Worm (Caenorhabditis elegans) whole organism, young adult: ENCODE measurements around the gene C06B3.6.

Source experiments
- B0261.1 ChIP-seq: sonication (generic microtip); optimal IDR thresholded peaks from 2 replicates; lab custom pipeline; 2016; ENCODE audit warnings: mild to moderate bottlenecking, missing genetic modification characterization, moderate library complexity, missing compliant biosample characterization
- C06A6.2 ChIP-seq: fragments of 200-800 bp; sonication (Bioruptor generic); conservative IDR thresholded peaks from 2 replicates; pipeline ENCODE4 v1.3.6; 2022; ENCODE audit warnings: missing genetic modification characterization, missing compliant biosample characterization
- C17E4.6 ChIP-seq: fragments of 200-800 bp; sonication (Bioruptor generic); IDR thresholded peaks from 2 replicates; pipeline ENCODE4 v1.3.6; 2022; ENCODE audit warnings: missing genetic modification reagents, missing genetic modification characterization, missing compliant biosample characterization
- D2030.7 ChIP-seq: fragments of 200-800 bp; sonication (Bioruptor generic); IDR thresholded peaks from 2 replicates; pipeline ENCODE4 v1.3.6; 2022; ENCODE audit warnings: missing genetic modification reagents, missing genetic modification characterization, missing compliant biosample characterization
- F22D6.2 ChIP-seq: sonication (generic microtip); optimal IDR thresholded peaks from 2 replicates; lab custom pipeline; 2016; ENCODE audit warnings: mild to moderate bottlenecking, missing genetic modification characterization, missing compliant biosample characterization
- F37B4.10 ChIP-seq: fragments of 200-800 bp; sonication (Bioruptor generic); IDR thresholded peaks from 2 replicates; pipeline ENCODE4 v1.3.6; 2022; ENCODE audit warnings: missing genetic modification characterization, missing compliant biosample characterization
- F39B2.1 ChIP-seq: fragments of 200-800 bp; sonication (Bioruptor generic); IDR thresholded peaks from 2 replicates; pipeline ENCODE4 v1.3.6; 2022; ENCODE audit warnings: missing genetic modification reagents, missing genetic modification characterization, missing compliant biosample characterization
- K11D2.4 ChIP-seq: fragments of 200-800 bp; sonication (Bioruptor generic); IDR thresholded peaks from 2 replicates; pipeline ENCODE4 v1.3.6; 2022; ENCODE audit warnings: missing genetic modification reagents, missing genetic modification characterization, missing compliant biosample characterization
- K12H6.12 ChIP-seq: fragments of 200-800 bp; sonication (Bioruptor generic); optimal IDR thresholded peaks from 2 replicates; lab custom pipeline; 2018; ENCODE audit warnings: mild to moderate bottlenecking, missing genetic modification characterization, missing compliant biosample characterization
- Y56A3A.18 ChIP-seq: fragments of 200-800 bp; sonication (Bioruptor generic); IDR thresholded peaks from 2 replicates; pipeline ENCODE4 v1.3.6; 2022; ENCODE audit warnings: missing genetic modification reagents, missing genetic modification characterization, missing compliant biosample characterization
- Y95B8A.8 ChIP-seq: fragments of 200-800 bp; sonication (Bioruptor generic); IDR thresholded peaks from 2 replicates; pipeline ENCODE4 v1.3.6; 2022; ENCODE audit warnings: missing genetic modification reagents, missing genetic modification characterization, missing compliant biosample characterization
- akir-1 ChIP-seq: fragments of 200-800 bp; sonication (Bioruptor generic); optimal IDR thresholded peaks from 2 replicates; lab custom pipeline; 2018; ENCODE audit warnings: mild to moderate bottlenecking, missing genetic modification characterization, moderate library complexity, missing compliant biosample characterization
- ccch-3 ChIP-seq: fragments of 200-800 bp; sonication (Bioruptor generic); optimal IDR thresholded peaks from 2 replicates; lab custom pipeline; 2018; ENCODE audit warnings: mild to moderate bottlenecking, missing genetic modification characterization, missing compliant biosample characterization
- ceh-27 ChIP-seq: fragments of 200-800 bp; sonication (Bioruptor generic); optimal IDR thresholded peaks from 2 replicates; lab custom pipeline; 2018; ENCODE audit warnings: mild to moderate bottlenecking, missing genetic modification characterization, moderate library complexity, missing compliant biosample characterization
- ceh-40 ChIP-seq: fragments of 200-800 bp; sonication (Bioruptor generic); IDR thresholded peaks from 2 replicates; pipeline ENCODE4 v1.3.6; 2022; ENCODE audit warnings: missing genetic modification characterization, missing compliant biosample characterization
- die-1 ChIP-seq: sonication (generic microtip); optimal IDR thresholded peaks from 2 replicates; lab custom pipeline; 2016; ENCODE audit warnings: missing genotype, mild to moderate bottlenecking, missing genetic modification characterization, missing compliant biosample characterization
- dox-1 ChIP-seq: fragments of 200-800 bp; sonication (Bioruptor generic); IDR thresholded peaks from 2 replicates; pipeline ENCODE4 v1.3.6; 2022; ENCODE audit warnings: missing genetic modification reagents, missing genetic modification characterization, missing compliant biosample characterization
- dpff-1 ChIP-seq: sonication (generic microtip); optimal IDR thresholded peaks from 2 replicates; lab custom pipeline; 2017; ENCODE audit warnings: mild to moderate bottlenecking, missing genetic modification characterization, missing compliant biosample characterization
- egl-18 ChIP-seq: fragments of 200-800 bp; sonication (Bioruptor generic); IDR thresholded peaks from 2 replicates; pipeline ENCODE4 v1.3.6; 2022; ENCODE audit warnings: missing genetic modification reagents, missing genetic modification characterization, missing compliant biosample characterization
- fkh-3 ChIP-seq: sonication (generic microtip); optimal IDR thresholded peaks from 2 replicates; lab custom pipeline; 2016; ENCODE audit warnings: mild to moderate bottlenecking, missing genetic modification characterization, missing compliant biosample characterization
- hlh-12 ChIP-seq: sonication (generic microtip); optimal IDR thresholded peaks from 2 replicates; lab custom pipeline; 2016; ENCODE audit warnings: missing genetic modification characterization, missing compliant biosample characterization
- hrde-1 ChIP-seq: sonication (generic microtip); optimal IDR thresholded peaks from 2 replicates; lab custom pipeline; 2016; ENCODE audit warnings: missing genetic modification characterization, mild to moderate bottlenecking, missing compliant biosample characterization, moderate library complexity, missing genotype, missing genetic modification reagents, borderline replicate concordance
- let-526 ChIP-seq: fragments of 200-800 bp; sonication (Bioruptor generic); IDR thresholded peaks from 2 replicates; pipeline ENCODE4 v1.3.6; 2022; ENCODE audit warnings: missing genetic modification reagents, missing genetic modification characterization, missing compliant biosample characterization
- lin-54 ChIP-seq: fragments of 200-800 bp; sonication (Bioruptor generic); optimal IDR thresholded peaks from 2 replicates; lab custom pipeline; 2018; ENCODE audit warnings: mild to moderate bottlenecking, missing genetic modification characterization, missing compliant biosample characterization
- lsl-1 ChIP-seq: fragments of 200-800 bp; sonication (Bioruptor generic); optimal IDR thresholded peaks from 2 replicates; lab custom pipeline; 2018; ENCODE audit warnings: mild to moderate bottlenecking, missing genetic modification characterization, moderate library complexity, missing compliant biosample characterization
- nhr-179 ChIP-seq: sonication (generic microtip); optimal IDR thresholded peaks from 2 replicates; lab custom pipeline; 2016; ENCODE audit warnings: mild to moderate bottlenecking, missing genetic modification characterization, missing compliant biosample characterization
- nhr-90 ChIP-seq: sonication (generic microtip); optimal IDR thresholded peaks from 2 replicates; lab custom pipeline; 2016; ENCODE audit warnings: missing genotype, mild to moderate bottlenecking, missing genetic modification characterization, missing compliant biosample characterization
- snpc-4 ChIP-seq, 5 experiments: fragments of 150-350 bp in 1 of 5; sonication (generic microtip) in 4 of 5; optimal IDR thresholded peaks; 2 replicates each; lab custom pipeline; 2014 to 2018; ENCODE audit warnings: missing genetic modification characterization in 5 of 5, missing biosample characterization in 3 of 5, antibody characterized with exemption in 2 of 5, mild to moderate bottlenecking in 2 of 5, missing compliant biosample characterization in 2 of 5, missing genotype in 2 of 5, moderate library complexity in 2 of 5, missing genetic modification reagents in 1 of 5
- tbx-9 ChIP-seq: sonication (generic microtip); optimal IDR thresholded peaks from 2 replicates; lab custom pipeline; 2016; ENCODE audit warnings: borderline replicate concordance, missing genetic modification characterization, inconsistent platforms, missing compliant biosample characterization
- unc-130 ChIP-seq: sonication (generic microtip); optimal IDR thresholded peaks from 2 replicates; lab custom pipeline; 2016; ENCODE audit warnings: missing genetic modification reagents, missing genetic modification characterization, missing compliant biosample characterization
- xnd-1 ChIP-seq: sonication (generic microtip); optimal IDR thresholded peaks from 2 replicates; lab custom pipeline; 2016; ENCODE audit warnings: missing genotype, missing genetic modification reagents, missing genetic modification characterization, missing compliant biosample characterization
- zim-3 ChIP-seq: sonication (generic microtip); optimal IDR thresholded peaks from 2 replicates; lab custom pipeline; 2017; ENCODE audit warnings: mild to moderate bottlenecking, missing genetic modification characterization, moderate library complexity, missing compliant biosample characterization
- ztf-18 ChIP-seq: sonication (generic microtip); optimal IDR thresholded peaks from 2 replicates; lab custom pipeline; 2016; ENCODE audit warnings: missing genotype, mild to moderate bottlenecking, missing genetic modification characterization, missing compliant biosample characterization
- ztf-28 ChIP-seq: fragments of 200-800 bp; sonication (Bioruptor generic); IDR thresholded peaks from 2 replicates; pipeline ENCODE4 v1.3.6; 2022; ENCODE audit warnings: missing genetic modification reagents, missing genetic modification characterization, missing compliant biosample characterization

C06B3.6 gene

DNA sequence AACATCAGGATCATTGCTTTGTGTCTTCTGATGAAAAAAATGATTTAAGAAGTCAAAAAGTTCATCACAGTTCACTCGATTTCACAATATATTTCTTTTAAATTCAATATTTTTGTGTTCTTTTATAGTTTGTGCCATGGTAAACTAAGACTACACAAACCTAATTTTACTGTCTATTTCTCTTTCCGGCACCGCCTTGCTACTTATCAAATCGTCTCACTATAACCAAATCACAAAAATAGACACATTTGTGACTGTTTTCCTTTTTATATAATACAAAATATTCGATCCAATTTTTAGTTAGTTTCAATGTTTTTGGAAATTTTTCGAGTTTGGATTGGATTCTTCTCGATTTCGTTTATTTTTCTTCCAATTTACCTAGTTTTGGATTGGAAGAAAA is 45.3 kb upstream of the C06B3.6 start, which contains the start of gene swt-6:
TSS of gene swt-6 (plus strand) at position 301 of the 400 bp plus-strand sequence.
- TF ChIP-seq lsl-1 (GFP tag; lab: Kevin White, UChicago), result no peak
- no peak for TF ChIP-seq xnd-1 (tag; lab: Kevin White, UChicago)
- no peak for TF ChIP-seq nhr-179 (tag; lab: Kevin White, UChicago)
- TF ChIP-seq D2030.7 (GFP tag; lab: Robert Waterston, UW), result no peak
- no peak for TF ChIP-seq hlh-12
- no peak for TF ChIP-seq let-526 (GFP tag; lab: Robert Waterston, UW)
- TF ChIP-seq C17E4.6 (GFP tag; lab: Robert Waterston, UW), result no peak

DNA sequence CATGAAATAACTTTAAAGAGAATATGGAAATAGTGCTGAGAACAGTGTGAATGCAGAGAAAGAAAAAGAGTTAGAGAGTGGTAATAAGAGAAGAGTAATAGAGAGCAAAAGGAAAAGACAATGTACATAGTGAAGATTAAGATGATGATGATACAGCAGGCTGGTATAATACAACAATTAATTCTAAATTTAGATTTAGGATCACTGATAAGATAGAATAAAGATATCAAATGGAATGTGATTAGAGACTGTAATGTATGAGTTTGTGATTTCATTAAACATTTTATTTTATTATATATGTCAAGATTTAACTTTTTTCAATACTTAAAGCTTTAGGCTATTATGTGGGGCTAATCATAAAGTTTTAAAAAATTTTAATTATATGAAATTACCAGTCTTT is 44.4 kb upstream of the C06B3.6 start, which contains the start of gene R10D12.8:
TSS of gene R10D12.8 (minus strand) at position 101 of the 400 bp plus-strand sequence.
- TF ChIP-seq lin-54 (GFP tag; lab: Kevin White, UChicago) (no peak), F22D6.2 (tag; lab: Kevin White, UChicago) (no peak), B0261.1 (tag; lab: Kevin White, UChicago) (no peak), tbx-9 (tag; lab: Kevin White, UChicago) (no peak), hlh-12 (no peak)

DNA sequence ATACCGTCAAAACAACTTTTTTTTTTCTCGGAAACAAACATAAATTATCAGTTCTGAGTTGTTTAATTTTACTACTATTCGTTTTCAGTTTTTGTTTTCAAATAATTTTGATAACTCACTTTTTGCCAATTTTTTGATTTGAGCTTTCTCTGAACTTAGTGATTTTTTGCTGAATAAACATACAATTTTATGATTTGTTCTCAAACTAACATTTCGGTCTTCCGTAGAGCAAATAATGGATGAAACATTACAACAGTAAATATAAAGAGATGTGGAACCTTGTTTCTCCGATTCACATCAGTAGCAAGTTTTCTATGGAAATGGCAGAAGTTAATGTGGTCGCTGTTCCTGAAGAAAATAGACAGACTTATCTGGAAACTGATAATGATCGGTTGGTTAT is 41.0 kb upstream of the C06B3.6 start, which contains the start of gene R10D12.7:
TSS of gene R10D12.7 (plus strand) at position 301 of the 400 bp plus-strand sequence.
- no peak for TF ChIP-seq unc-130 (GFP tag; lab: Kevin White, UChicago)
- no peak for TF ChIP-seq akir-1 (GFP tag; lab: Kevin White, UChicago)
- TF ChIP-seq lin-54 (GFP tag; lab: Kevin White, UChicago), result no peak
- no peak for TF ChIP-seq Y95B8A.8 (GFP tag; lab: Robert Waterston, UW)
- TF ChIP-seq die-1 (tag; lab: Kevin White, UChicago), result no peak
- no peak for TF ChIP-seq egl-18 (GFP tag; lab: Robert Waterston, UW)

DNA sequence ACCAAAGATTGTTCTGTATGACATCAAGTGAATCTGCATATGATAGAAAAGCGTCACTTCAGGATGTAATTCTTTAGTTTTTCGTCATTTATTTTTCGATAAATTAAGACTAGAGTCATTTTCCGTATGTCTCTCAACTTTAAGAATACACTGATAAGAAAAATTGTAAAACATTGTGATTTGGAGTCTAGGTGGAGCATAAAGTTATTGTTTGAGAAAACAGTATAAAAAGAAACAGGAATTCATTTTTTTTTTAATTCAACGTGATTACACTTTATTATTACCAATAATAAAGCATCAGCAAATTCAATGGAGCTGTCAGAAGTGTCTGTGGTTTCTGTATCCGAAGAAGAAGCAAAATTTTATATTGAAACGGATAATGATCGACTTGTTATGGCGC is 40.2 kb upstream of the C06B3.6 start, which contains the start of gene R10D12.6:
TSS of gene R10D12.6 (plus strand) at position 301 of the 400 bp plus-strand sequence.
- no peak for TF ChIP-seq D2030.7 (GFP tag; lab: Robert Waterston, UW)
- no peak for TF ChIP-seq F37B4.10 (GFP tag; lab: Robert Waterston, UW)
- no peak for TF ChIP-seq C06A6.2 (GFP tag; lab: Robert Waterston, UW)
- TF ChIP-seq hrde-1 (tag; lab: Kevin White, UChicago), result no peak
- TF ChIP-seq K11D2.4 (GFP tag; lab: Robert Waterston, UW), result no peak
- no peak for TF ChIP-seq K12H6.12 (tag; lab: Kevin White, UChicago)
- no peak for TF ChIP-seq ztf-28 (GFP tag; lab: Robert Waterston, UW)
- no peak for TF ChIP-seq ccch-3
- no peak for TF ChIP-seq hlh-12
- TF ChIP-seq, all 124 proteins: peak for 0

DNA sequence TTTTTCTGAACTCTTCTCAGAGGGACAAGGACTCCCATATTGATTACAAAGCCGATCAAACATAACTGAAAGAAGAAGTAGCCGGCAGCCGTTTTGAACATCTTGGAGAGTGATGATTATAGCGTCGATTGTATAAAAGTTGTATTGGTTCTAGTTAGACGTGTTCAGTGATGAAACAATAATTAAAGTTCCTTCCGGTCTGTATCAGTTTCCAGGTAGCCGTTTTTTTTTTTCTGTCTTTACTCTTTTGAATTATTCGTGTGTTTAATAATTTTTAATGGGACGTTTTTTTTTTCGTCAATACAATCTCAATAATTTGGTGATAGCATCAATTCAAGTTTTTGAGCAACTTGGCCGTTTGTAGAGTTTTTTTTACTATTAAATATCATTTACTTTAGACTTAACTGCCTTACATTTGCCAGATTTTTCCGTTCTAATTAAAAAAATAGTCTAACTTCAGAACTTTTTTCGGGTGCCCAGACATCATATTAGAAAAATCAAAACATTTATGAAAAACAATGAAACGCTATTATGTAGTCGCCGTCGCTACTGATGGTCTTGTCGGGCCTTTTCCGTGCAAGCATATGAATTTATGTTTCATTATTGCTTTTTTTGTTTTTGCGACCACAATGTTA is 37.7 kb upstream of the C06B3.6 start, which contains the start of the genes srx-10 and clec-226:
TSS of gene srx-10 (minus strand) at position 101 of the 635 bp plus-strand sequence.
TSS of gene clec-226 (plus strand) at position 585 of the 635 bp plus-strand sequence.
- TF ChIP-seq fkh-3 (tag; lab: Kevin White, UChicago) (no peak), ceh-40 (no peak), Y95B8A.8 (GFP tag; lab: Robert Waterston, UW) (no peak), dpff-1 (tag; lab: Kevin White, UChicago) (no peak), akir-1 (GFP tag; lab: Kevin White, UChicago) (no peak), ztf-18 (tag; lab: Kevin White, UChicago) (no peak), nhr-90 (tag; lab: Kevin White, UChicago) (no peak), dox-1 (GFP tag; lab: Robert Waterston, UW) (no peak), Y56A3A.18 (GFP tag; lab: Robert Waterston, UW) (no peak), F39B2.1 (GFP tag; lab: Robert Waterston, UW) (no peak), zim-3 (tag; lab: Kevin White, UChicago) (no peak), ceh-27 (no peak), snpc-4 (GFP tag; optimal IDR thresholded peaks at IDR 0.05; lab: Kevin White, UChicago) (no peak), snpc-4 (tag; optimal IDR thresholded peaks at IDR 0.05; lab: Kevin White, UChicago) (no peak), lin-54 (GFP tag; lab: Kevin White, UChicago) (no peak)
- TF ChIP-seq, all 124 proteins: peak for 0
